Worm (Caenorhabditis elegans): ENCODE results near the gene B0393.5.

The B0393.5 gene

ce11 chrIII:4731295-4731988 is 34.1 kb upstream of the B0393.5 start, which contains the start of gene F17C8.3 (continued):
- TF ChIP-seq zip-2 (tag; optimal IDR thresholded peaks at IDR 0.05) (no peak), nhr-48 (tag; optimal IDR thresholded peaks at IDR 0.05) (no peak), skn-1 (tag; optimal IDR thresholded peaks at IDR 0.05) (no peak)

- no peak for TF ChIP-seq snpc-4 (tag; optimal IDR thresholded peaks at IDR 0.05)
- TF ChIP-seq ces-1 (GFP tag; optimal IDR thresholded peaks at IDR 0.05), result no peak
- no peak for TF ChIP-seq nhr-11 (tag; optimal IDR thresholded peaks at IDR 0.05)
- no peak for TF ChIP-seq fos-1 (tag; optimal IDR thresholded peaks at IDR 0.05)
- TF ChIP-seq ztf-7 (tag; optimal IDR thresholded peaks at IDR 0.05), result no peak
- TF ChIP-seq mxl-2 (GFP tag; conservative IDR thresholded peaks at IDR 0.05), result no peak
- no peak for TF ChIP-seq nhr-237 (tag; optimal IDR thresholded peaks at IDR 0.05)
- no peak for TF ChIP-seq F10B5.3 (tag; optimal IDR thresholded peaks at IDR 0.05)
- no peak for TF ChIP-seq lim-7 (GFP tag; IDR thresholded peaks at IDR 0.05)
These were observed 31.5 kb upstream of the B0393.5 start, which contains the start of gene F17C8.9 for ce11 chrIII:4734056-4734455. Gene F17C8.9, plus strand, starts transcription at chrIII:4734356.

- TF ChIP-seq T26A8.4 (GFP tag; IDR thresholded peaks at IDR 0.05) (no peak), skn-1 (tag; optimal IDR thresholded peaks at IDR 0.05) (no peak), lsy-2 (tag; optimal IDR thresholded peaks at IDR 0.05) (no peak), madf-9 (GFP tag; conservative IDR thresholded peaks at IDR 0.05) (no peak), set-16 (GFP tag; IDR thresholded peaks at IDR 0.05) (no peak), daf-8 (GFP tag; IDR thresholded peaks at IDR 0.05) (no peak), tra-1 (GFP tag; IDR thresholded peaks at IDR 0.05) (no peak), dpl-1 (GFP tag; optimal IDR thresholded peaks at IDR 0.05) (no peak), ceh-44 (GFP tag; IDR thresholded peaks at IDR 0.05) (no peak), nhr-6 (tag; optimal IDR thresholded peaks at IDR 0.05) (no peak), hif-1 (tag; optimal IDR thresholded peaks at IDR 0.05) (no peak), mxl-2 (GFP tag; conservative IDR thresholded peaks at IDR 0.05) (no peak), ZK337.2 (GFP tag; IDR thresholded peaks at IDR 0.05) (no peak), F10B5.3 (tag; optimal IDR thresholded peaks at IDR 0.05) (no peak), mdl-1 (tag; optimal IDR thresholded peaks at IDR 0.05) (no peak), Y75B8A.6 (GFP tag; IDR thresholded peaks at IDR 0.05) (no peak), ceh-32 (tag; optimal IDR thresholded peaks at IDR 0.05; ENCODE audit: poor library complexity) (no peak), egl-27 (tag; optimal IDR thresholded peaks at IDR 0.05) (no peak), madf-5 (GFP tag; IDR thresholded peaks at IDR 0.05) (no peak)
These were observed 30.1 kb upstream of the B0393.5 start, which contains the start of gene F17C8.7 for ce11 chrIII:4735443-4735842. Gene F17C8.7, plus strand, starts transcription at chrIII:4735743.

ce11 chrIII:4739975-4740374 is 25.6 kb upstream of the B0393.5 start, which contains the start of gene ras-2:
Gene ras-2, minus strand, starts transcription at chrIII:4740075.
- TF ChIP-seq aha-1 (tag), result no peak
- TF ChIP-seq ztf-7 (tag; optimal IDR thresholded peaks at IDR 0.05), result no peak
- TF ChIP-seq lin-38 (GFP tag; IDR thresholded peaks at IDR 0.05), result no peak
- TF ChIP-seq ceh-44 (GFP tag; IDR thresholded peaks at IDR 0.05), result no peak
- TF ChIP-seq Y5F2A.4 (GFP tag; optimal IDR thresholded peaks at IDR 0.05), result no peak
- TF ChIP-seq madf-5 (GFP tag; IDR thresholded peaks at IDR 0.05), result no peak
- no peak for TF ChIP-seq lin-13 (GFP tag; optimal IDR thresholded peaks at IDR 0.05)
- TF ChIP-seq dpl-1 (GFP tag; optimal IDR thresholded peaks at IDR 0.05), result no peak
- TF ChIP-seq nhr-111 (GFP tag; optimal IDR thresholded peaks at IDR 0.05), result no peak
- TF ChIP-seq ceh-82 (tag; optimal IDR thresholded peaks at IDR 0.05), result no peak
- no peak for TF ChIP-seq lin-15B (tag; optimal IDR thresholded peaks at IDR 0.05)
- TF ChIP-seq pha-4 (GFP tag; IDR thresholded peaks at IDR 0.05), result no peak
- TF ChIP-seq pha-4 (tag; optimal IDR thresholded peaks at IDR 0.05), result no peak
- TF ChIP-seq hmg-1.1 (GFP tag; IDR thresholded peaks at IDR 0.05), result no peak
- TF ChIP-seq F44E2.7 (GFP tag; IDR thresholded peaks at IDR 0.05), result no peak
- TF ChIP-seq vab-7 (GFP tag; IDR thresholded peaks at IDR 0.05), result no peak
- no peak for TF ChIP-seq mdt-29 (GFP tag; IDR thresholded peaks at IDR 0.05)
- TF ChIP-seq spr-1 (tag; optimal IDR thresholded peaks at IDR 0.05), result no peak
- TF ChIP-seq F49E8.2 (tag; optimal IDR thresholded peaks at IDR 0.05; ENCODE audit: borderline replicate concordance), result no peak
- TF ChIP-seq lim-7 (GFP tag; IDR thresholded peaks at IDR 0.05), result no peak
- TF ChIP-seq arid-1 (GFP tag; conservative IDR thresholded peaks at IDR 0.05), result no peak

All from whole organism, L4 larva.